Worm (Caenorhabditis elegans): ENCODE results near the gene srlf-30.

Gene srlf-30

DNA sequence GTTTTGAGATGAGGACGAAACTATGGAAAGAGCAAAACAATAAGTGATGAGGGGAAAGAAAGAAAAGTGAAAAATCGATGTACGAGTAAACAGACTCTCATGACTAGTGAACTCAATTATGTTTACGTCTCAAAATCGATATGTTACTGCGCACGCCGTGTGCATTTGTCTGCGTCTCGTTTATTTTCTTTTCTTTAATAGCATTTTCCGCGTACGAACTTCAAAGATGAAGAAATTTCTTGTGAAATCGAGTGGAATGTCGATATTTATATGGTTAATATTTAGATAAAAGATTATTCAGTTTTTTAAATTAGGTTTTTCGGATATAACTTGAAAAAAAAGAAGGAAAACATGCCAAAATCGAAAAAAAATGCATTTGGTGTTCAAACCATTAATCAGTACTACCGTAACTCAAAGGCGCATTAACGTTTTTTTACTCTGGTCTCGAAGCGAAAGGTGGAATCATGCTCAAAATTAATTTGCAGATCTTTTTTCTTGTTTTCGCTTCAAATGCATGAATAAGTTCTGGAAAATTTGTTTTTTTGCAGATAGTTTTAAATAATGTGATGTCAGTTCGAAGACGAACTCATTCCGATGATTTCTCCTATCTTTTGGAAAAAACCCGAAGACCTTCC is 36.8 kb downstream of the srlf-30 start, which contains the start of gene fic-1 (continued):
- TF ChIP-seq syd-9 (tag; optimal IDR thresholded peaks at IDR 0.05) (no peak), F13H6.1 (tag; optimal IDR thresholded peaks at IDR 0.05) (no peak), ets-4 (tag; optimal IDR thresholded peaks at IDR 0.05) (no peak), ceh-45 (GFP tag; IDR thresholded peaks at IDR 0.05) (no peak), Y22D7AL.16 (tag; optimal IDR thresholded peaks at IDR 0.05) (no peak), ceh-34 (tag; optimal IDR thresholded peaks at IDR 0.05) (no peak), fkh-6 (tag; optimal IDR thresholded peaks at IDR 0.05) (no peak), pax-1 (tag; optimal IDR thresholded peaks at IDR 0.05) (no peak), mec-3 (tag; optimal IDR thresholded peaks at IDR 0.05; ENCODE audit: borderline replicate concordance) (no peak), sox-2 (GFP tag; IDR thresholded peaks at IDR 0.05) (no peak), nhr-232 (tag; optimal IDR thresholded peaks at IDR 0.05) (no peak), fkh-10 (GFP tag; optimal IDR thresholded peaks at IDR 0.05) (no peak), ceh-24 (tag; optimal IDR thresholded peaks at IDR 0.05) (no peak), hlh-15 (tag; optimal IDR thresholded peaks at IDR 0.05) (no peak), npax-4 (tag; optimal IDR thresholded peaks at IDR 0.05) (no peak), C08G9.2 (tag; optimal IDR thresholded peaks at IDR 0.05) (no peak), nhr-11 (tag; optimal IDR thresholded peaks at IDR 0.05) (no peak), lim-6 (tag; optimal IDR thresholded peaks at IDR 0.05) (no peak), odd-2 (tag; optimal IDR thresholded peaks at IDR 0.05) (no peak)

DNA sequence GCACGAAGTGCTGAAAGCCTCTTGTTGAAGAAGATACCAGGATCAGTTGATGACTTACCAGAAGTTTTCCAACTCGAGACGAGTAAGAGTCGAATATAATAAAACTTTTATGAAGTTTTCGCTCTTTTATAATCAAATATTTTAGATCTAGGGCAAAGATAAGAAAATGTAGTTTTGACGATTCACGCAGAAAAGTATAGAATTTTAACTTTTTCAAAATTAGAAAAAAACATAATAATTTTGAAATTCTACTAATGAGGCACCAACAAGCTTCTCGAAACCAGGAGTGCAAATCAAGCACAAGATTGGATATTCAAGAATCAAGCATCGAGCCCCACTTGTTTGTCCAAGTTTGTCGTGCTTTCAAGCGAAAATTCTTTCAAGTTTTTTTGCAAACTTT is 48.6 kb downstream of the srlf-30 start, which contains the start of gene Y69E1A.1:
TSS of gene Y69E1A.1 (minus strand) at position 101 of the 400 bp plus-strand sequence.
- TF ChIP-seq nfya-1 (tag; optimal IDR thresholded peaks at IDR 0.05) (no peak), pag-3 (tag; optimal IDR thresholded peaks at IDR 0.05; ENCODE audit: borderline replicate concordance) (no peak), hlh-15 (tag; optimal IDR thresholded peaks at IDR 0.05) (no peak), pha-4 (tag; optimal IDR thresholded peaks at IDR 0.05) (no peak), hlh-13 (GFP tag; optimal IDR thresholded peaks at IDR 0.05) (no peak), unc-3 (GFP tag; conservative IDR thresholded peaks at IDR 0.05) (no peak), unc-3 (tag; optimal IDR thresholded peaks at IDR 0.05) (no peak), K09A11.1 (tag; optimal IDR thresholded peaks at IDR 0.05; ENCODE audit: insufficient read depth) (no peak), unc-42 (tag; optimal IDR thresholded peaks at IDR 0.05) (no peak), ceh-18 (tag; optimal IDR thresholded peaks at IDR 0.05) (no peak)

DNA sequence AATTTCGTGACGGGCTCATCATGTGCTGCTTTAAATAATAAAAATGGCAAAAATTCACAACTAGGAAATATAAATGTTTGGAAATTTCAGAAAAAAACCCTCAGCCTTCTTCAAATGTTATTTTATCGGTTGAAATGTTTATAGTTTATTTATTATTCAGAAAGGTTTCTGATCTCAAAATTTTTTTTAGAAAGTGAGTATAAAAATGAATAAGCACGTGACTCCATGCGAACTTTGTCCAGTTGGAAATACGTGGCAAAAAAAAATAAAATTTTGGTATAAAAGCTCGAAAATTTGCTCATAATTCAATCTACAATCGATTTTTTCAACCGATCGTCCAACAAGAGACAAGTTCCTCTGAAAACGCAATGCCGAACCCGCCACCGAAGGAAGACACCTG is 49.3 kb downstream of the srlf-30 start, which contains the start of gene nsph-3.1:
TSS of gene nsph-3.1 (plus strand) at position 301 of the 400 bp plus-strand sequence.
- TF ChIP-seq hlh-6 (tag; optimal IDR thresholded peaks at IDR 0.05) (no peak), nhr-232 (tag; optimal IDR thresholded peaks at IDR 0.05) (no peak), sox-2 (GFP tag; IDR thresholded peaks at IDR 0.05) (no peak), T23F11.4 (GFP tag; optimal IDR thresholded peaks at IDR 0.05) (no peak), pha-4 (tag; optimal IDR thresholded peaks at IDR 0.05) (no peak), unc-42 (tag; optimal IDR thresholded peaks at IDR 0.05) (no peak), ztf-16 (tag; optimal IDR thresholded peaks at IDR 0.05) (no peak), nhr-11 (tag; optimal IDR thresholded peaks at IDR 0.05) (no peak)

DNA sequence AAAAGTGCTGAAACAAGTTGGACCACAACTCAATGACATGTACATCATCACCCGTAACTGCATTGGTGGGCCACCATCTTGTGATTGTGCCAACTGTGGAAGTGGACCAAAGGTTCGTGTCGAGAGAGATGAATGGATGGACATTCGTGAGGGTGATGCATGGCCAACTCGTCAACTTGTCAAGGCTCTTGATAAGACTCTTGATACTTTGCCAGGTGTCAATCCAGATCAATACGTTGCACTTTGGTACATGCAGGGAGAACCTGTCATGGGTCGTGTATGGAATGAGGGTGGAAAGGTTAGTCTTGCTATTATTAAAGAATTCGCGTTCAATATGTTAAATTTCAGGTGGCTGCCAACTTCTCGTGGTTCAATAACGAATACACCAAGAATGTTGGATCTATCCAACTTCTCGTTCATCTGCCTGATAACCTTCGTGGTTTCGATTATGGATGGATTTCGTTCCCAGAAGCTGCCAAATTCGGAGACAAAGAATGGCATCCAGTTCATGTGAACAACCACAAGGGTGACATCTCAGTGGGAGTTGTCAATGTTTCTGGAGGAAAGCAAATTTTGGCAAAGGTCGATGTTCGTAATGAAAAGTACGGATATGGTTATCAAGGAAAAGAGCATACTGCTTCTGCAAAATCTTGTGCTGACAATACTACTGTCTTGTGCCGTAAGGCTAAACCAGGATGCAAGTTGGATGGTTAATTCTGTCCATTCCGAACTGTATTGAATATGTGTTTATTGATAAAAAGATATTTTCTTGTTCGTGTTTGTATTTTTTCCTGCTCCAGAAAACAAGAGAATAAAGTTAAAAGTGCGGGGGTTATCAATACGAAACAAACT is 50.4 kb downstream of the srlf-30 start:
- TF ChIP-seq C38D4.7 (GFP tag; optimal IDR thresholded peaks at IDR 0.05) (no peak), ceh-34 (tag; optimal IDR thresholded peaks at IDR 0.05) (no peak), Y22D7AL.16 (tag; optimal IDR thresholded peaks at IDR 0.05) (no peak), C08G9.2 (tag; optimal IDR thresholded peaks at IDR 0.05) (no peak), odd-2 (tag; optimal IDR thresholded peaks at IDR 0.05) (no peak), ttx-3 (tag; optimal IDR thresholded peaks at IDR 0.05) (no peak), syd-9 (tag; optimal IDR thresholded peaks at IDR 0.05) (no peak), pqm-1 (tag; optimal IDR thresholded peaks at IDR 0.05) (no peak), hlh-6 (tag; optimal IDR thresholded peaks at IDR 0.05) (no peak), elt-2 (tag; optimal IDR thresholded peaks at IDR 0.05) (no peak)
